Worm (Caenorhabditis elegans) whole organism, late embryonic: Measurements from ENCODE around the gene fbxb-116.

Experiments
- C38D4.7 ChIP-seq: fragments of 200-800 bp; sonication (Bioruptor generic); optimal IDR thresholded peaks from 2 replicates; lab custom pipeline; 2018; ENCODE audit warnings: mild to moderate bottlenecking, missing genetic modification characterization, moderate library complexity, missing compliant biosample characterization
- F13H6.1 ChIP-seq: sonication (generic microtip); optimal IDR thresholded peaks from 2 replicates; lab custom pipeline; 2016; ENCODE audit warnings: missing genetic modification characterization, missing compliant biosample characterization
- ahr-1 ChIP-seq: sonication (generic microtip); optimal IDR thresholded peaks from 2 replicates; lab custom pipeline; 2016; ENCODE audit warnings: missing genetic modification characterization, missing compliant biosample characterization
- ceh-14 ChIP-seq: sonication (generic microtip); optimal IDR thresholded peaks from 2 replicates; lab custom pipeline; 2016; ENCODE audit warnings: missing genotype, missing genetic modification characterization, missing compliant biosample characterization
- ceh-19 ChIP-seq: fragments of 200-800 bp; sonication (Bioruptor generic); optimal IDR thresholded peaks from 2 replicates; lab custom pipeline; 2018; ENCODE audit warnings: mild to moderate bottlenecking, missing genetic modification characterization, missing compliant biosample characterization
- ceh-24 ChIP-seq: sonication (generic microtip); optimal IDR thresholded peaks from 2 replicates; lab custom pipeline; 2016; ENCODE audit warnings: mild to moderate bottlenecking, missing genetic modification characterization, missing compliant biosample characterization
- ceh-45 ChIP-seq: fragments of 200-800 bp; sonication (Bioruptor generic); IDR thresholded peaks from 2 replicates; pipeline ENCODE4 v1.3.6; 2022; ENCODE audit warnings: missing genetic modification reagents, missing genetic modification characterization, missing compliant biosample characterization
- dmd-4 ChIP-seq: sonication (generic microtip); optimal IDR thresholded peaks from 2 replicates; lab custom pipeline; 2016; ENCODE audit warnings: borderline replicate concordance, missing genetic modification characterization, missing compliant biosample characterization
- elt-2 ChIP-seq: sonication (generic microtip); optimal IDR thresholded peaks from 2 replicates; lab custom pipeline; 2016; ENCODE audit warnings: missing genetic modification reagents, missing genetic modification characterization, missing compliant biosample characterization
- nfya-1 ChIP-seq: sonication (generic microtip); optimal IDR thresholded peaks from 2 replicates; lab custom pipeline; 2017; ENCODE audit warnings: missing genetic modification characterization, mild to moderate bottlenecking, missing compliant biosample characterization, antibody characterized with exemption, moderate library complexity
- rnt-1 ChIP-seq: sonication (generic microtip); optimal IDR thresholded peaks from 2 replicates; lab custom pipeline; 2016; ENCODE audit warnings: missing genetic modification characterization, missing compliant biosample characterization
- tbx-2 ChIP-seq: sonication (generic microtip); optimal IDR thresholded peaks from 2 replicates; lab custom pipeline; 2016; ENCODE audit warnings: missing genetic modification characterization, missing compliant biosample characterization
- tbx-7 ChIP-seq: sonication (generic microtip); optimal IDR thresholded peaks from 2 replicates; lab custom pipeline; 2016; ENCODE audit warnings: missing genotype, missing genetic modification characterization, missing compliant biosample characterization
- unc-55 ChIP-seq: sonication (generic microtip); optimal IDR thresholded peaks from 2 replicates; lab custom pipeline; 2017; ENCODE audit warnings: missing biosample characterization, missing genetic modification reagents, missing genetic modification characterization

- TF ChIP-seq ahr-1 (tag; lab: Kevin White, UChicago) (no peak), dmd-4 (tag; lab: Kevin White, UChicago) (no peak), rnt-1 (no peak), unc-55 (no peak), tbx-7 (no peak), tbx-2 (tag; lab: Kevin White, UChicago) (no peak), ceh-45 (GFP tag; lab: Robert Waterston, UW) (no peak), elt-2 (no peak), C38D4.7 (GFP tag; lab: Kevin White, UChicago) (no peak), nfya-1 (tag; lab: Kevin White, UChicago) (no peak), ceh-14 (tag; lab: Kevin White, UChicago) (no peak), F13H6.1 (tag; lab: Kevin White, UChicago) (no peak), ceh-19 (GFP tag; lab: Kevin White, UChicago) (no peak), ceh-24 (tag; lab: Kevin White, UChicago) (no peak)
Measured at ce11 chrV:19233469-19233868, at the start of gene fbxb-116.
